Worm (Caenorhabditis elegans) whole organism, L2 larva: Measurements from ENCODE around the gene magu-2.

Experiments used
- F13H6.1 ChIP-seq: sonication (generic microtip); optimal IDR thresholded peaks from 2 replicates; lab custom pipeline; 2016; ENCODE audit warnings: missing genetic modification characterization, missing compliant biosample characterization
- R02D3.7 ChIP-seq: fragments of 150-350 bp; optimal IDR thresholded peaks from 2 replicates; lab custom pipeline; 2014; ENCODE audit warnings: missing biosample characterization, missing genetic modification characterization
- Y55F3AM.14 ChIP-seq: fragments of 200-800 bp; sonication (Bioruptor generic); optimal IDR thresholded peaks from 2 replicates; lab custom pipeline; 2018; ENCODE audit warnings: mild to moderate bottlenecking, missing genetic modification characterization, missing compliant biosample characterization
- ZK546.5 ChIP-seq: sonication (generic microtip); optimal IDR thresholded peaks from 2 replicates; lab custom pipeline; 2017; ENCODE audit warnings: missing biosample characterization, missing genetic modification characterization
- alr-1 ChIP-seq: fragments of 150-350 bp; optimal IDR thresholded peaks from 2 replicates; lab custom pipeline; 2014; ENCODE audit warnings: missing biosample characterization, missing genetic modification characterization
- aly-2 ChIP-seq: fragments of 150-350 bp; optimal IDR thresholded peaks from 2 replicates; lab custom pipeline; 2014; ENCODE audit warnings: missing biosample characterization, missing genetic modification characterization
- ama-1 ChIP-seq: fragments of 150-350 bp; optimal IDR thresholded peaks from 2 replicates; lab custom pipeline; 2018; ENCODE audit warnings: inconsistent platforms
- blmp-1 ChIP-seq: sonication (generic microtip); optimal IDR thresholded peaks from 2 replicates; lab custom pipeline; 2017; ENCODE audit warnings: missing genetic modification characterization, mild to moderate bottlenecking, missing compliant biosample characterization, antibody characterized with exemption, moderate library complexity; ENCODE audit not compliant: insufficient read depth
- ceh-82 ChIP-seq: fragments of 150-350 bp; optimal IDR thresholded peaks from 2 replicates; lab custom pipeline; 2014; ENCODE audit warnings: missing biosample characterization, missing genetic modification characterization
- dmd-4 ChIP-seq: sonication (generic microtip); optimal IDR thresholded peaks from 2 replicates; lab custom pipeline; 2017; ENCODE audit warnings: missing biosample characterization, missing genetic modification characterization
- egl-27 ChIP-seq: sonication (generic microtip); optimal IDR thresholded peaks from 3 replicates; lab custom pipeline; 2017; ENCODE audit warnings: missing biosample characterization, missing genetic modification reagents, missing genetic modification characterization
- elt-3 ChIP-seq: sonication (generic microtip); optimal IDR thresholded peaks from 2 replicates; lab custom pipeline; 2017; ENCODE audit warnings: missing biosample characterization, missing genetic modification characterization
- fos-1 ChIP-seq: fragments of 150-350 bp; optimal IDR thresholded peaks from 2 replicates; lab custom pipeline; 2014; ENCODE audit warnings: missing biosample characterization, missing genetic modification characterization
- gmeb-1 ChIP-seq: fragments of 150-350 bp; optimal IDR thresholded peaks from 2 replicates; lab custom pipeline; 2014; ENCODE audit warnings: missing biosample characterization, missing genetic modification characterization
- lin-11 ChIP-seq: fragments of 150-350 bp; sonication (generic microtip); optimal IDR thresholded peaks from 2 replicates; lab custom pipeline; 2014; ENCODE audit warnings: missing biosample characterization, missing genetic modification characterization, inconsistent platforms, mixed read lengths
- lsy-2 ChIP-seq, 2 experiments: fragments of 150-350 bp in 1 of 2; sonication (generic microtip) in 1 of 2; optimal IDR thresholded peaks; 2 replicates each; lab custom pipeline; 2014 to 2017; ENCODE audit warnings: missing biosample characterization in 2 of 2, missing genetic modification characterization in 2 of 2
- mab-5 ChIP-seq: fragments of 150-350 bp; optimal IDR thresholded peaks from 2 replicates; lab custom pipeline; 2014; ENCODE audit warnings: missing biosample characterization, missing genetic modification characterization
- mbf-1 ChIP-seq: sonication (generic microtip); optimal IDR thresholded peaks from 2 replicates; lab custom pipeline; 2017; ENCODE audit warnings: missing biosample characterization, missing genetic modification characterization
- mdl-1 ChIP-seq, 2 experiments: fragments of 150-350 bp in 1 of 2; sonication (generic microtip) in 1 of 2; optimal IDR thresholded peaks; 2 replicates each; lab custom pipeline; 2017; ENCODE audit warnings: missing biosample characterization in 2 of 2, missing genetic modification characterization in 2 of 2
- nhr-10 ChIP-seq: sonication (generic microtip); optimal IDR thresholded peaks from 2 replicates; lab custom pipeline; 2017; ENCODE audit warnings: missing biosample characterization, missing genetic modification characterization
- nhr-11 ChIP-seq: fragments of 150-350 bp; optimal IDR thresholded peaks from 2 replicates; lab custom pipeline; 2014; ENCODE audit warnings: missing biosample characterization, missing genetic modification characterization
- nhr-12 ChIP-seq: fragments of 150-350 bp; optimal IDR thresholded peaks from 2 replicates; lab custom pipeline; 2014; ENCODE audit warnings: missing biosample characterization, missing genetic modification characterization
- nhr-129 ChIP-seq: fragments of 150-350 bp; optimal IDR thresholded peaks from 2 replicates; lab custom pipeline; 2014; ENCODE audit warnings: missing biosample characterization, missing genetic modification characterization
- nhr-21 ChIP-seq: fragments of 150-350 bp; optimal IDR thresholded peaks from 2 replicates; lab custom pipeline; 2014; ENCODE audit warnings: missing biosample characterization, missing genetic modification characterization
- nhr-23 ChIP-seq: fragments of 150-350 bp; optimal IDR thresholded peaks from 2 replicates; lab custom pipeline; 2014; ENCODE audit warnings: missing biosample characterization, missing genetic modification reagents, missing genetic modification characterization
- nhr-77 ChIP-seq: fragments of 150-350 bp; optimal IDR thresholded peaks from 2 replicates; lab custom pipeline; 2014; ENCODE audit warnings: missing biosample characterization, missing genetic modification characterization
- peb-1 ChIP-seq: fragments of 150-350 bp; optimal IDR thresholded peaks from 2 replicates; lab custom pipeline; 2014; ENCODE audit warnings: missing biosample characterization, missing genetic modification characterization
- sem-4 ChIP-seq: fragments of 150-350 bp; optimal IDR thresholded peaks from 2 replicates; lab custom pipeline; 2014; ENCODE audit warnings: missing biosample characterization, missing genetic modification reagents, missing genetic modification characterization
- skn-1 ChIP-seq: sonication (generic microtip); optimal IDR thresholded peaks from 2 replicates; lab custom pipeline; 2017; ENCODE audit warnings: missing biosample characterization, missing genetic modification characterization
- sma-3 ChIP-seq: sonication (generic microtip); optimal IDR thresholded peaks from 2 replicates; lab custom pipeline; 2016; ENCODE audit warnings: missing genetic modification reagents, missing genetic modification characterization, missing compliant biosample characterization
- sma-9 ChIP-seq, 2 experiments: fragments of 150-350 bp in 1 of 2; sonication (generic microtip) in 1 of 2; optimal IDR thresholded peaks; 2 replicates each; lab custom pipeline; 2014 to 2016; ENCODE audit warnings: missing genetic modification characterization in 2 of 2, mild to moderate bottlenecking in 1 of 2, missing biosample characterization in 1 of 2, missing compliant biosample characterization in 1 of 2, missing genetic modification reagents in 1 of 2, moderate library complexity in 1 of 2
- unc-55 ChIP-seq: fragments of 150-350 bp; sonication (generic microtip); optimal IDR thresholded peaks from 3 replicates; lab custom pipeline; 2014; ENCODE audit warnings: missing biosample characterization, missing genetic modification reagents, missing genetic modification characterization
- zag-1 ChIP-seq: fragments of 150-350 bp; optimal IDR thresholded peaks from 2 replicates; lab custom pipeline; 2014; ENCODE audit warnings: missing biosample characterization, missing genetic modification characterization
- ztf-11 ChIP-seq: sonication (generic microtip); optimal IDR thresholded peaks from 2 replicates; lab custom pipeline; 2017; ENCODE audit warnings: missing biosample characterization, missing genetic modification characterization

The magu-2 gene

ce11 chrV:8799293-8799812 is 1.5 kb downstream of the magu-2 start:
- TF ChIP-seq sma-9 (GFP tag; optimal IDR thresholded peaks at IDR 0.05; lab: Kevin White, UChicago) (no peak), sma-9 (tag; optimal IDR thresholded peaks at IDR 0.05; lab: Kevin White, UChicago) (no peak), blmp-1 (tag; lab: Kevin White, UChicago) (peak; percentile 53), ztf-11 (tag; lab: Kevin White, UChicago) (no peak), Y55F3AM.14 (GFP tag; lab: Kevin White, UChicago) (no peak), skn-1 (tag; lab: Kevin White, UChicago) (no peak), peb-1 (tag; lab: Kevin White, UChicago) (no peak), alr-1 (tag; lab: Kevin White, UChicago) (no peak), nhr-10 (tag; lab: Kevin White, UChicago) (no peak), nhr-77 (tag; lab: Kevin White, UChicago) (no peak), lin-11 (tag; lab: Kevin White, UChicago) (no peak), zag-1 (no peak), fos-1 (tag; lab: Kevin White, UChicago) (peak; percentile 64), sma-3 (GFP tag; lab: Kevin White, UChicago) (peak; percentile 17), gmeb-1 (tag; lab: Kevin White, UChicago) (no peak), mbf-1 (tag; lab: Kevin White, UChicago) (no peak), lsy-2 (tag; optimal IDR thresholded peaks at IDR 0.05; lab: Kevin White, UChicago) (no peak), mdl-1 (tag; optimal IDR thresholded peaks at IDR 0.05; lab: Kevin White, UChicago) (no peak), ceh-82 (tag; lab: Kevin White, UChicago) (no peak)

ce11 chrV:8798470-8798869 is 2.4 kb downstream of the magu-2 start:
- no peak for TF ChIP-seq elt-3 (tag; lab: Kevin White, UChicago)
- TF ChIP-seq ama-1 (lab: Kevin White, UChicago): no peak
- no peak for TF ChIP-seq R02D3.7 (tag; lab: Kevin White, UChicago)
- no peak for TF ChIP-seq alr-1 (tag; lab: Kevin White, UChicago)
- TF ChIP-seq egl-27 (tag; lab: Kevin White, UChicago): no peak
- TF ChIP-seq aly-2: no peak
- TF ChIP-seq unc-55 (GFP tag; lab: Kevin White, UChicago): no peak
- no peak for TF ChIP-seq F13H6.1 (tag; lab: Kevin White, UChicago)
- TF ChIP-seq ZK546.5 (tag; lab: Kevin White, UChicago): no peak
- TF ChIP-seq lin-11 (tag; lab: Kevin White, UChicago): no peak
- TF ChIP-seq sem-4: no peak
- TF ChIP-seq mbf-1 (tag; lab: Kevin White, UChicago): no peak
- no peak for TF ChIP-seq nhr-23 (tag; lab: Kevin White, UChicago)
- no peak for TF ChIP-seq sma-9 (GFP tag; optimal IDR thresholded peaks at IDR 0.05; lab: Kevin White, UChicago)
- TF ChIP-seq sma-9 (tag; optimal IDR thresholded peaks at IDR 0.05; lab: Kevin White, UChicago): no peak
- TF ChIP-seq nhr-12 (tag; lab: Kevin White, UChicago): no peak
- TF ChIP-seq peb-1 (tag; lab: Kevin White, UChicago): no peak
- TF ChIP-seq nhr-11 (tag; lab: Kevin White, UChicago): no peak
- TF ChIP-seq gmeb-1 (tag; lab: Kevin White, UChicago): no peak
- TF ChIP-seq dmd-4 (tag; lab: Kevin White, UChicago): no peak

ce11 chrV:8796889-8797288 is 3.9 kb downstream of the magu-2 start:
- TF ChIP-seq lsy-2 (tag; optimal IDR thresholded peaks at IDR 0.05; lab: Kevin White, UChicago) (no peak), nhr-129 (tag; lab: Kevin White, UChicago) (peak; percentile 14)

ce11 chrV:8796246-8796645 is 4.6 kb downstream of the magu-2 start:
- TF ChIP-seq ztf-11 (tag; lab: Kevin White, UChicago) (no peak), nhr-21 (tag; lab: Kevin White, UChicago) (no peak), peb-1 (tag; lab: Kevin White, UChicago) (no peak), fos-1 (tag; lab: Kevin White, UChicago) (peak; percentile 54), sma-9 (GFP tag; optimal IDR thresholded peaks at IDR 0.05; lab: Kevin White, UChicago) (no peak), sma-9 (tag; optimal IDR thresholded peaks at IDR 0.05; lab: Kevin White, UChicago) (no peak), mab-5 (tag; lab: Kevin White, UChicago) (no peak), lsy-2 (tag; optimal IDR thresholded peaks at IDR 0.05; lab: Kevin White, UChicago) (no peak), ceh-82 (tag; lab: Kevin White, UChicago) (no peak)
